Fruit fly (Drosophila melanogaster) whole organism: ENCODE results near the gene Tdh.

Experiments used
- CG8478 ChIP-seq: fragments of >200 bp; optimal IDR thresholded peaks from 2 replicates; lab custom pipeline; 2018; ENCODE audit warnings: inconsistent platforms
- psq ChIP-seq: fragments of >200 bp; optimal IDR thresholded peaks from 2 replicates; lab custom pipeline; 2017

dm6 chr3L:20440902-20441429 is 25.8 kb upstream of the Tdh start:
- no peak for TF ChIP-seq psq
- TF ChIP-seq CG8478 = no peak
